Worm (Caenorhabditis elegans) whole organism, L3 larva: Measurements from ENCODE around the gene clec-219.

Experiments used
- fos-1 ChIP-seq: fragments of 150-350 bp; optimal IDR thresholded peaks from 2 replicates; lab custom pipeline; 2014; ENCODE audit warnings: missing biosample characterization, missing genetic modification characterization
- nhr-12 ChIP-seq: fragments of 150-350 bp; optimal IDR thresholded peaks from 2 replicates; lab custom pipeline; 2014; ENCODE audit warnings: missing biosample characterization, missing genetic modification characterization

ce11 chrV:8297504-8297903 lies 20.7 kb upstream of the clec-219 start, which contains the start of gene W02D7.4:
- no peak for TF ChIP-seq nhr-12 (tag; lab: Kevin White, UChicago)
- no peak for TF ChIP-seq fos-1 (tag; lab: Kevin White, UChicago)
